Worm (Caenorhabditis elegans): ENCODE data around the gene Y43F8B.12.
A peak's percentile ranks its signal among the peaks of the same experiment; 100 is the strongest.

The Y43F8B.12 gene

DNA sequence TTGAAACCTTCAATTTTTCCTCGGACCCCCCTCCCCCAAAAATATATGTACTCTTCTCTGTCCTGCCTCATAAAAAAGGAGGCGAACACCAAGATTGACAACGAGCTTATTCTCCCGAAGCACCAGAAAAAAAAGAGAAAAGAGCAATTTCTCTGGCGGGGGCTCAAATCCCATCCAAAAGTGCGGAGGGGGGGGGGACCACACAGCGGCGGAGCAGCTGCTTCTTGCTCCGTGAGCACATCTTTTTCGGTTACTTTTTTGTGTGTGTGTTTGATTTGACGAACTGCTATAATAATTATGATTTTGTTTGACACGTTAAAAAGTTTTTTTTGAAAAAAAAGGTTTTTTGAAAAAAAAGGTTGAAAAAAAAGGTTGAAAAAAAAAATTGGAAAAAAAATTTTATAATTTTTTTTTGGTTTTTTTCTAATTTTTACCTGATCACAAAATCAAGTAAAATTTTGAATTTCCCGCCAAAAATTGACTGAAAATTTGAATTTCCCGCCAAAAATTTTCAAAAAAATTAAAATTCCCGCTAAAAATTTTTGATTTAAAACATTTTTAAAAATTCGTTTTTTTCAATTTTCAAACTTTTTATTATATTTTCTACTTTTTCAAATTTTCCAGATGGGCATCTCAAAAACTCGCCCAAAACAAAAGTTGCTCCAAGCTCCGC is 5.8 kb downstream of the Y43F8B.12 start, which contains the start of gene Y43F8B.10:
Y43F8B.10 (plus strand) TSS at position 623 of the 673 bp plus-strand sequence.
- TF ChIP-seq xnd-1 (tag; optimal IDR thresholded peaks at IDR 0.05): no peak
- TF ChIP-seq egrh-3 (GFP tag; IDR thresholded peaks at IDR 0.05): peak; percentile 16; the same call in 1 of the 2 replicates
- no peak for TF ChIP-seq snpc-3.4 (tag; optimal IDR thresholded peaks at IDR 0.05)

- no peak for TF ChIP-seq nhr-90 (tag; optimal IDR thresholded peaks at IDR 0.05)
- no peak for TF ChIP-seq nhr-27 (tag; optimal IDR thresholded peaks at IDR 0.05)
- no peak for TF ChIP-seq C06A6.2 (GFP tag; conservative IDR thresholded peaks at IDR 0.05)
- no peak for TF ChIP-seq madf-10 (tag; optimal IDR thresholded peaks at IDR 0.05)
- no peak for TF ChIP-seq Y53G8AR.9 (GFP tag; conservative IDR thresholded peaks at IDR 0.05)
- no peak for TF ChIP-seq unc-130 (GFP tag; optimal IDR thresholded peaks at IDR 0.05)
- no peak for TF ChIP-seq F52B5.7 (tag; optimal IDR thresholded peaks at IDR 0.05)
These were observed 9.1 kb downstream of the Y43F8B.12 start for ce11 chrV:19477302-19477701.

DNA sequence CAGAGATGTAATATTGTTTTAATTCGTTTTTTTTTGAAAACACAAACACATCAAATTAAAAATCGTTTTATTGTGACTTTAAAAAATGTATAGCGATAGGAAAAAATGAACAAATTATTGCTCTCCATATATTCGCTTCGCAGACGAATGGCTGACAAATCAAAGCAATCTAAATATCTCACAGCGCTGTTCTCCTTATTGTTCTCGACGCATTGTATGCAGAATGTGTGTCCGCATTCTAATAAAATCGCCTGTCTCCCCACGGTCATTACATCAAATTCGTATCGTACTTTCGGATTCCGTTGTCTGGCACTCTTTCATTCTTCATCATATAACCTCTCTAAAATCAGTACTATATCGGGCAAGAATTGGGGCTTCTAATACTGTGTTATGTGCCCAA is 9.7 kb downstream of the Y43F8B.12 start, which contains the start of gene Y43F8B.9:
Y43F8B.9 (plus strand) TSS at position 301 of the 400 bp plus-strand sequence.
- no peak for TF ChIP-seq aptf-3 (GFP tag; IDR thresholded peaks at IDR 0.05)
- no peak for TF ChIP-seq lir-1 (GFP tag; conservative IDR thresholded peaks at IDR 0.05)
- TF ChIP-seq repo-1 (tag; optimal IDR thresholded peaks at IDR 0.05): no peak
- no peak for TF ChIP-seq hlh-26 (GFP tag; conservative IDR thresholded peaks at IDR 0.05)
- no peak for TF ChIP-seq F55B11.4 (tag; optimal IDR thresholded peaks at IDR 0.05; ENCODE audit: borderline replicate concordance, insufficient read depth)
- TF ChIP-seq ceh-79 (tag; optimal IDR thresholded peaks at IDR 0.05): no peak
- TF ChIP-seq sptf-2 (GFP tag; optimal IDR thresholded peaks at IDR 0.05): no peak
- TF ChIP-seq lin-26 (GFP tag; IDR thresholded peaks at IDR 0.05): no peak
- no peak for TF ChIP-seq nhr-27 (tag; optimal IDR thresholded peaks at IDR 0.05)
- no peak for TF ChIP-seq dox-1 (GFP tag; IDR thresholded peaks at IDR 0.05)
- TF ChIP-seq snpc-1.1 (tag; optimal IDR thresholded peaks at IDR 0.05; ENCODE audit: insufficient read depth): no peak
- no peak for TF ChIP-seq B0336.3 (GFP tag; IDR thresholded peaks at IDR 0.05)
- no peak for TF ChIP-seq lsl-1 (GFP tag; optimal IDR thresholded peaks at IDR 0.05)
- TF ChIP-seq sdz-38 (tag; optimal IDR thresholded peaks at IDR 0.05): no peak

DNA sequence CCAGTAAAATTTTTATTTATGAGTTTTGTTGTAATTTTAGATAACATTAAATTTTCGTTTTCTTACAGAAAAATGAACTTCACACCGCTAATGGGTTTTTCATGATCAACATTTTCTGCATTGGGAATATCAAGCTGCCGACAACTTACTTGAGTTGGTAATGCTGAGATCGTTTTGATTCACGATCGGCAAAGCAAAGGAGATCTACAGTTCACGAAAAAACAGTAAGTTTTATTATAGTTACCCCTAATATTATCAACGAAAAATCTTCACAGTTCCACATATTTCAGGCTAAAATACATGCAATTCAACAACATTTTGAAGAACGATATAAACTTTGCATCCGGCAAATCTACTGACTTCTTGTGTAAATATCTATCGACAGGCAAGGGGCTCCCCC is 14.4 kb downstream of the Y43F8B.12 start, which contains the start of gene Y43F8B.22:
Y43F8B.22 (plus strand) TSS at position 301 of the 400 bp plus-strand sequence.
- TF ChIP-seq ztf-22 (GFP tag; optimal IDR thresholded peaks at IDR 0.05) (no peak), D2030.7 (GFP tag; IDR thresholded peaks at IDR 0.05) (no peak), lsy-27 (tag; optimal IDR thresholded peaks at IDR 0.05; ENCODE audit: borderline replicate concordance, insufficient read depth) (no peak), ztf-25 (GFP tag; IDR thresholded peaks at IDR 0.05) (no peak)

DNA sequence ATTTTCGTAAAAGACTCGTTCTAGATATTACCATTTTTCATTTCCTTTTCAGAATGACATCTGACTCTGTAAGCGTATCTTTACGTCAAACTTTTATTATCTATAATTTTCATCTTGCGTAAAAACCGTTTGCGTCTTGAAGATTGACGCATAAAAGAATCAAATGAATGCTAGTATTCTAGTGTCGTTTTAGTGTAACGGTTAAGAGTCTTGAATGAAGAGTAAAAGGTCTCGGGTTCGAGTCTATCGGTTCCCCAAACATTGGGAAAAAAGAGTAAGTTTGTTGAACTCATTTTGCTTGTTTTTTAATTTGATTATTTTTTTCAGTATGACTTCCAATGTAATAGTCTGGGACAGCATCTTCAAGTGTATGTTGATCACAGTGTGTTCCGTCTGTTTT is 16.3 kb downstream of the Y43F8B.12 start, which contains the start of gene Y43F8B.17:
Y43F8B.17 (plus strand) TSS at position 215 of the 400 bp plus-strand sequence.
- peak; percentile 62 for TF ChIP-seq B0261.1 (tag; optimal IDR thresholded peaks at IDR 0.05)
- no peak for TF ChIP-seq ceh-27 (GFP tag; optimal IDR thresholded peaks at IDR 0.05)
- TF ChIP-seq F57C9.4 (tag; optimal IDR thresholded peaks at IDR 0.05): no peak
- TF ChIP-seq tbp1 (GFP tag; optimal IDR thresholded peaks at IDR 0.05): peak; percentile 84
- TF ChIP-seq snpc-1.3 (tag; optimal IDR thresholded peaks at IDR 0.05; ENCODE audit: insufficient read depth): no peak
- peak; percentile 51 for TF ChIP-seq rpc-1 (optimal IDR thresholded peaks at IDR 0.05)
- peak; percentile 71 for TF ChIP-seq rpc-1 (tag; optimal IDR thresholded peaks at IDR 0.05)
